Worm (Caenorhabditis elegans) whole organism, L2 larva: ENCODE results near the gene gmap-1.

Experiments used
- aly-2 ChIP-seq: fragments of 150-350 bp; optimal IDR thresholded peaks from 2 replicates; lab custom pipeline; 2014; ENCODE audit warnings: missing biosample characterization, missing genetic modification characterization
- ama-1 ChIP-seq: fragments of 150-350 bp; optimal IDR thresholded peaks from 2 replicates; lab custom pipeline; 2018; ENCODE audit warnings: inconsistent platforms
- blmp-1 ChIP-seq: sonication (generic microtip); optimal IDR thresholded peaks from 2 replicates; lab custom pipeline; 2017; ENCODE audit warnings: missing genetic modification characterization, mild to moderate bottlenecking, missing compliant biosample characterization, antibody characterized with exemption, moderate library complexity; ENCODE audit not compliant: insufficient read depth
- egl-27 ChIP-seq: sonication (generic microtip); optimal IDR thresholded peaks from 3 replicates; lab custom pipeline; 2017; ENCODE audit warnings: missing biosample characterization, missing genetic modification reagents, missing genetic modification characterization
- lin-39 ChIP-seq: fragments of 150-350 bp; optimal IDR thresholded peaks from 2 replicates; lab custom pipeline; 2014; ENCODE audit warnings: missing biosample characterization, missing genetic modification reagents, missing genetic modification characterization
- lsy-2 ChIP-seq, 2 experiments: fragments of 150-350 bp in 1 of 2; sonication (generic microtip) in 1 of 2; optimal IDR thresholded peaks; 2 replicates each; lab custom pipeline; 2014 to 2017; ENCODE audit warnings: missing biosample characterization in 2 of 2, missing genetic modification characterization in 2 of 2
- nhr-6 ChIP-seq: fragments of 150-350 bp; optimal IDR thresholded peaks from 2 replicates; lab custom pipeline; 2014; ENCODE audit warnings: missing biosample characterization, missing genetic modification characterization
- nhr-77 ChIP-seq: fragments of 150-350 bp; optimal IDR thresholded peaks from 2 replicates; lab custom pipeline; 2014; ENCODE audit warnings: missing biosample characterization, missing genetic modification characterization
- skn-1 ChIP-seq: sonication (generic microtip); optimal IDR thresholded peaks from 2 replicates; lab custom pipeline; 2017; ENCODE audit warnings: missing biosample characterization, missing genetic modification characterization
- snpc-4 ChIP-seq: fragments of 150-350 bp; optimal IDR thresholded peaks from 2 replicates; lab custom pipeline; 2014; ENCODE audit warnings: missing biosample characterization, missing genetic modification characterization
- unc-62 ChIP-seq: fragments of 150-350 bp; optimal IDR thresholded peaks from 2 replicates; lab custom pipeline; 2014; ENCODE audit warnings: missing biosample characterization, missing genetic modification reagents, missing genetic modification characterization
- ztf-1 ChIP-seq: fragments of 200-800 bp; sonication (Bioruptor generic); conservative IDR thresholded peaks from 2 replicates; pipeline ENCODE4 v1.3.6; 2022; ENCODE audit warnings: missing genetic modification characterization, missing compliant biosample characterization
- ztf-11 ChIP-seq: sonication (generic microtip); optimal IDR thresholded peaks from 2 replicates; lab custom pipeline; 2017; ENCODE audit warnings: missing biosample characterization, missing genetic modification characterization

- TF ChIP-seq snpc-4 (tag; lab: Kevin White, UChicago) (no peak), blmp-1 (tag; lab: Kevin White, UChicago) (no peak), lin-39 (tag; lab: Kevin White, UChicago) (no peak), unc-62 (GFP tag; lab: Kevin White, UChicago) (no peak), aly-2 (tag; lab: Kevin White, UChicago) (no peak), ama-1 (lab: Kevin White, UChicago) (no peak), ztf-11 (tag; lab: Kevin White, UChicago) (no peak), egl-27 (tag; lab: Kevin White, UChicago) (no peak), ztf-1 (GFP tag; lab: Robert Waterston, UW) (no peak), nhr-6 (no peak), skn-1 (tag; lab: Kevin White, UChicago) (no peak), nhr-77 (tag; lab: Kevin White, UChicago) (no peak), lsy-2 (tag; optimal IDR thresholded peaks at IDR 0.05; lab: Kevin White, UChicago) (no peak)
Measured at ce11 chrX:12902057-12902652, 32.6 kb downstream of the gmap-1 start.
